Worm (Caenorhabditis elegans): Measurements from ENCODE around the gene F59A7.7.

DNA sequence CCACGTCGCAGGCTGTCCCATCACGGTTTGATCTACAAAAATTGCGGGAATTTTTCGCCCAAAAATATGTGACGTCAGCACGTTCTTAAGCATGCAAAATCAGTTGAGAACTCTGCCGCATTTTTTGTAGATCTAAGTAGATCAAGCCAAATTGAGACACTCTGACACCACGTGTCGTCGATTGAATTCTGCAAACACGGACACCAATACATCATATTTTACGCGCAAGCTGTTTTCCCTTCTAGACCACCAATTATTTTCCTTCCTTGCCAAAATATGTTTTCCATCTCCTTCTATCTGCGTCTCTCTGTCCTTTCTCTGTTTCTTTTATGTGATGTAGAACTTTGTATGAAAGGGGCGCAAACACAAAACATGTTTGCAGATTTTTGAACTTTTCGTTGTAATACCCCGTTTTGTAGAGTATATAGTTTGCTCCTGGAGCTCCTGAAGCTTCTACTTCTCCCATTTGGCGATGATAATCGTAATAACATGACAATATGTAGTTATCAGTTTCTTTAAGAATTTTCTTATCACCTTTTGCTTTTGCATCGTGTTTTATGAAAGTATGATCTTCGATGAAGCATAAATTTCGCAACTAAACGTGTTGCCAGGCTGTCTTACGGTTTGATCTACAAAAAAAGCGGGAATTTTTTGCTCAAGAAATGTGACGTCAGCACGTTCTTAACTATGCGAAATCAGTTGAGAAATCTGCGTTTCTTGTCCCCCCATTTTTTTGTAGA lies 44.1 kb downstream of the F59A7.7 start:
- TF ChIP-seq ZK546.5 (tag; optimal IDR thresholded peaks at IDR 0.05): no peak
- no peak for TF ChIP-seq ama-1 (optimal IDR thresholded peaks at IDR 0.05)
- no peak for TF ChIP-seq ceh-82 (tag; optimal IDR thresholded peaks at IDR 0.05)
- no peak for TF ChIP-seq nhr-28 (tag; optimal IDR thresholded peaks at IDR 0.05)
- no peak for TF ChIP-seq nhr-237 (tag; optimal IDR thresholded peaks at IDR 0.05)
